Worm (Caenorhabditis elegans) whole organism, young adult: ENCODE measurements around the gene mltn-11.

Experiments
- B0019.2 ChIP-seq: fragments of 200-800 bp; sonication (Bioruptor generic); conservative IDR thresholded peaks from 2 replicates; pipeline ENCODE4 v1.3.6; 2022; ENCODE audit warnings: missing genetic modification reagents, missing genetic modification characterization, missing compliant biosample characterization
- B0261.1 ChIP-seq: sonication (generic microtip); optimal IDR thresholded peaks from 2 replicates; lab custom pipeline; 2016; ENCODE audit warnings: mild to moderate bottlenecking, missing genetic modification characterization, moderate library complexity, missing compliant biosample characterization
- B0336.3 ChIP-seq: fragments of 200-800 bp; sonication (Bioruptor generic); IDR thresholded peaks from 2 replicates; pipeline ENCODE4 v1.3.6; 2022; ENCODE audit warnings: missing genetic modification characterization, missing compliant biosample characterization
- D2030.7 ChIP-seq: fragments of 200-800 bp; sonication (Bioruptor generic); IDR thresholded peaks from 2 replicates; pipeline ENCODE4 v1.3.6; 2022; ENCODE audit warnings: missing genetic modification reagents, missing genetic modification characterization, missing compliant biosample characterization
- F22D6.2 ChIP-seq: sonication (generic microtip); optimal IDR thresholded peaks from 2 replicates; lab custom pipeline; 2016; ENCODE audit warnings: mild to moderate bottlenecking, missing genetic modification characterization, missing compliant biosample characterization
- F52B5.7 ChIP-seq: sonication (generic microtip); optimal IDR thresholded peaks from 2 replicates; lab custom pipeline; 2016; ENCODE audit warnings: mild to moderate bottlenecking, missing genetic modification characterization, missing compliant biosample characterization
- F55B11.4 ChIP-seq: sonication (generic microtip); optimal IDR thresholded peaks from 2 replicates; lab custom pipeline; 2016; ENCODE audit warnings: missing compliant biosample characterization, missing genetic modification characterization, borderline replicate concordance; ENCODE audit not compliant: insufficient read depth
- F57A8.1 ChIP-seq: fragments of 200-800 bp; sonication (Bioruptor generic); optimal IDR thresholded peaks from 2 replicates; lab custom pipeline; 2018; ENCODE audit warnings: mild to moderate bottlenecking, missing genetic modification characterization, moderate library complexity, missing compliant biosample characterization
- F57C9.4 ChIP-seq: sonication (generic microtip); optimal IDR thresholded peaks from 2 replicates; lab custom pipeline; 2017; ENCODE audit warnings: mild to moderate bottlenecking, missing genetic modification characterization, missing compliant biosample characterization
- K12H6.12 ChIP-seq: fragments of 200-800 bp; sonication (Bioruptor generic); optimal IDR thresholded peaks from 2 replicates; lab custom pipeline; 2018; ENCODE audit warnings: mild to moderate bottlenecking, missing genetic modification characterization, missing compliant biosample characterization
- Y53G8AR.9 ChIP-seq: fragments of 200-800 bp; sonication (Bioruptor generic); conservative IDR thresholded peaks from 2 replicates; pipeline ENCODE4 v1.3.6; 2022; ENCODE audit warnings: missing genetic modification reagents, missing genetic modification characterization, missing compliant biosample characterization
- Y67H2A.10 ChIP-seq: fragments of 200-800 bp; sonication (Bioruptor generic); conservative IDR thresholded peaks from 2 replicates; pipeline ENCODE4 v1.3.6; 2022; ENCODE audit warnings: missing genetic modification reagents, missing genetic modification characterization, missing compliant biosample characterization
- Y95B8A.8 ChIP-seq: fragments of 200-800 bp; sonication (Bioruptor generic); IDR thresholded peaks from 2 replicates; pipeline ENCODE4 v1.3.6; 2022; ENCODE audit warnings: missing genetic modification reagents, missing genetic modification characterization, missing compliant biosample characterization
- aptf-3 ChIP-seq: fragments of 200-800 bp; sonication (Bioruptor generic); IDR thresholded peaks from 2 replicates; pipeline ENCODE4 v1.3.6; 2022; ENCODE audit warnings: missing genetic modification characterization, missing compliant biosample characterization
- athp-1 ChIP-seq: sonication (generic microtip); optimal IDR thresholded peaks from 2 replicates; lab custom pipeline; 2017; ENCODE audit warnings: mild to moderate bottlenecking, missing genetic modification characterization, missing compliant biosample characterization
- attf-3 ChIP-seq: fragments of 200-800 bp; sonication (Bioruptor generic); conservative IDR thresholded peaks from 2 replicates; pipeline ENCODE4 v1.3.6; 2022; ENCODE audit warnings: missing genetic modification reagents, missing genetic modification characterization, missing compliant biosample characterization
- bed-1 ChIP-seq: fragments of 200-800 bp; sonication (Bioruptor generic); IDR thresholded peaks from 2 replicates; pipeline ENCODE4 v1.3.6; 2022; ENCODE audit warnings: missing genetic modification reagents, missing genetic modification characterization, missing compliant biosample characterization
- cebp-1 ChIP-seq, 2 experiments: fragments of 200-800 bp in 1 of 2; sonication (Bioruptor generic) in 1 of 2; sonication (generic microtip) in 1 of 2; IDR thresholded peaks in 1 of 2; optimal IDR thresholded peaks in 1 of 2; 2 replicates each; pipeline versions ENCODE4 v1.3.6 to Lab custom; 2017 to 2022; ENCODE audit warnings: missing compliant biosample characterization in 2 of 2, missing genetic modification characterization in 2 of 2, mild to moderate bottlenecking in 1 of 2, missing genetic modification reagents in 1 of 2, moderate library complexity in 1 of 2
- ceh-100 ChIP-seq: fragments of 200-800 bp; sonication (Bioruptor generic); IDR thresholded peaks from 2 replicates; pipeline ENCODE4 v1.3.6; 2022; ENCODE audit warnings: missing genetic modification reagents, missing genetic modification characterization, missing compliant biosample characterization
- ceh-58 ChIP-seq: fragments of 200-800 bp; sonication (Bioruptor generic); IDR thresholded peaks from 2 replicates; pipeline ENCODE4 v1.3.6; 2022; ENCODE audit warnings: missing genetic modification characterization, missing compliant biosample characterization
- ceh-91 ChIP-seq: fragments of 200-800 bp; sonication (Bioruptor generic); IDR thresholded peaks from 2 replicates; pipeline ENCODE4 v1.3.6; 2022; ENCODE audit warnings: missing genetic modification reagents, missing genetic modification characterization, missing compliant biosample characterization
- dpl-1 ChIP-seq: fragments of 150-350 bp; optimal IDR thresholded peaks from 2 replicates; lab custom pipeline; 2014; ENCODE audit warnings: missing biosample characterization, missing genetic modification reagents, missing genetic modification characterization
- egl-44 ChIP-seq: fragments of 200-800 bp; sonication (Bioruptor generic); IDR thresholded peaks from 2 replicates; pipeline ENCODE4 v1.3.6; 2022; ENCODE audit warnings: missing genetic modification reagents, missing genetic modification characterization, missing compliant biosample characterization
- egrh-3 ChIP-seq: fragments of 200-800 bp; sonication (Bioruptor generic); IDR thresholded peaks from 2 replicates; pipeline ENCODE4 v1.3.6; 2022; ENCODE audit warnings: missing genetic modification reagents, missing genetic modification characterization, missing compliant biosample characterization
- ekl-4 ChIP-seq: fragments of 200-800 bp; sonication (Bioruptor generic); IDR thresholded peaks from 2 replicates; pipeline ENCODE4 v1.3.6; 2022; ENCODE audit warnings: missing genetic modification reagents, missing genetic modification characterization, missing compliant biosample characterization
- fkh-3 ChIP-seq: sonication (generic microtip); optimal IDR thresholded peaks from 2 replicates; lab custom pipeline; 2016; ENCODE audit warnings: mild to moderate bottlenecking, missing genetic modification characterization, missing compliant biosample characterization
- him-1 ChIP-seq: sonication (generic microtip); optimal IDR thresholded peaks from 2 replicates; lab custom pipeline; 2016; ENCODE audit warnings: missing genotype, missing genetic modification reagents, missing genetic modification characterization, missing compliant biosample characterization
- hmg-1.2 ChIP-seq: fragments of 200-800 bp; sonication (Bioruptor generic); IDR thresholded peaks from 2 replicates; pipeline ENCODE4 v1.3.6; 2022; ENCODE audit warnings: missing genetic modification reagents, missing genetic modification characterization, missing compliant biosample characterization
- hmg-20 ChIP-seq: fragments of 200-800 bp; sonication (Bioruptor generic); IDR thresholded peaks from 2 replicates; pipeline ENCODE4 v1.3.6; 2022; ENCODE audit warnings: missing genetic modification reagents, missing genetic modification characterization, missing compliant biosample characterization
- lag-1 ChIP-seq: fragments of 200-800 bp; sonication (Bioruptor generic); IDR thresholded peaks from 2 replicates; pipeline ENCODE4 v1.3.6; 2022; ENCODE audit warnings: missing genetic modification reagents, missing genetic modification characterization, missing compliant biosample characterization
- lin-54 ChIP-seq: fragments of 200-800 bp; sonication (Bioruptor generic); optimal IDR thresholded peaks from 2 replicates; lab custom pipeline; 2018; ENCODE audit warnings: mild to moderate bottlenecking, missing genetic modification characterization, missing compliant biosample characterization
- mcd-1 ChIP-seq: fragments of 200-800 bp; sonication (Bioruptor generic); IDR thresholded peaks from 2 replicates; pipeline ENCODE4 v1.3.6; 2022; ENCODE audit warnings: missing genetic modification reagents, missing genetic modification characterization, missing compliant biosample characterization
- mxl-1 ChIP-seq: sonication (generic microtip); optimal IDR thresholded peaks from 2 replicates; lab custom pipeline; 2016; ENCODE audit warnings: missing genetic modification characterization, missing compliant biosample characterization
- nhr-80 ChIP-seq: sonication (generic microtip); optimal IDR thresholded peaks from 2 replicates; lab custom pipeline; 2016; ENCODE audit warnings: missing genetic modification characterization, missing compliant biosample characterization
- nhr-90 ChIP-seq: sonication (generic microtip); optimal IDR thresholded peaks from 2 replicates; lab custom pipeline; 2016; ENCODE audit warnings: missing genotype, mild to moderate bottlenecking, missing genetic modification characterization, missing compliant biosample characterization
- pbrm-1 ChIP-seq: fragments of 200-800 bp; sonication (Bioruptor generic); IDR thresholded peaks from 2 replicates; pipeline ENCODE4 v1.3.6; 2022; ENCODE audit warnings: missing genetic modification reagents, missing genetic modification characterization, missing compliant biosample characterization
- pha-4 ChIP-seq: fragments of 150-350 bp; sonication (generic microtip); optimal IDR thresholded peaks from 2 replicates; lab custom pipeline; 2014; ENCODE audit warnings: missing biosample characterization, missing genetic modification reagents, missing genetic modification characterization
- rcor-1 ChIP-seq: fragments of 200-800 bp; sonication (Bioruptor generic); IDR thresholded peaks from 2 replicates; pipeline ENCODE4 v1.3.6; 2022; ENCODE audit warnings: missing genetic modification reagents, missing genetic modification characterization, missing compliant biosample characterization
- sdz-38 ChIP-seq: sonication (generic microtip); optimal IDR thresholded peaks from 2 replicates; lab custom pipeline; 2016; ENCODE audit warnings: missing genotype, missing genetic modification characterization, missing compliant biosample characterization
- sea-2 ChIP-seq: fragments of 200-800 bp; sonication (Bioruptor generic); IDR thresholded peaks from 2 replicates; pipeline ENCODE4 v1.3.6; 2022; ENCODE audit warnings: missing genetic modification characterization, missing compliant biosample characterization
- somi-1 ChIP-seq: fragments of 200-800 bp; sonication (Bioruptor generic); optimal IDR thresholded peaks from 2 replicates; lab custom pipeline; 2018; ENCODE audit warnings: mild to moderate bottlenecking, missing genetic modification characterization, missing compliant biosample characterization
- sptf-2 ChIP-seq: fragments of 200-800 bp; sonication (Bioruptor generic); optimal IDR thresholded peaks from 2 replicates; lab custom pipeline; 2018; ENCODE audit warnings: mild to moderate bottlenecking, missing genetic modification characterization, missing compliant biosample characterization
- tlf-1 ChIP-seq: fragments of 200-800 bp; sonication (Bioruptor generic); optimal IDR thresholded peaks from 2 replicates; lab custom pipeline; 2018; ENCODE audit warnings: mild to moderate bottlenecking, missing genetic modification characterization, missing compliant biosample characterization
- unc-130 ChIP-seq: sonication (generic microtip); optimal IDR thresholded peaks from 2 replicates; lab custom pipeline; 2016; ENCODE audit warnings: missing genetic modification reagents, missing genetic modification characterization, missing compliant biosample characterization
- xnd-1 ChIP-seq: sonication (generic microtip); optimal IDR thresholded peaks from 2 replicates; lab custom pipeline; 2016; ENCODE audit warnings: missing genotype, missing genetic modification reagents, missing genetic modification characterization, missing compliant biosample characterization
- zfh-2 ChIP-seq: fragments of 200-800 bp; sonication (Bioruptor generic); conservative IDR thresholded peaks from 2 replicates; pipeline ENCODE4 v1.3.6; 2022; ENCODE audit warnings: missing genetic modification reagents, missing genetic modification characterization, missing compliant biosample characterization
- ztf-28 ChIP-seq: fragments of 200-800 bp; sonication (Bioruptor generic); IDR thresholded peaks from 2 replicates; pipeline ENCODE4 v1.3.6; 2022; ENCODE audit warnings: missing genetic modification reagents, missing genetic modification characterization, missing compliant biosample characterization
- ztf-3 ChIP-seq: fragments of 200-800 bp; sonication (Bioruptor generic); optimal IDR thresholded peaks from 2 replicates; lab custom pipeline; 2018; ENCODE audit warnings: mild to moderate bottlenecking, missing genetic modification characterization, missing compliant biosample characterization

The mltn-11 gene

DNA sequence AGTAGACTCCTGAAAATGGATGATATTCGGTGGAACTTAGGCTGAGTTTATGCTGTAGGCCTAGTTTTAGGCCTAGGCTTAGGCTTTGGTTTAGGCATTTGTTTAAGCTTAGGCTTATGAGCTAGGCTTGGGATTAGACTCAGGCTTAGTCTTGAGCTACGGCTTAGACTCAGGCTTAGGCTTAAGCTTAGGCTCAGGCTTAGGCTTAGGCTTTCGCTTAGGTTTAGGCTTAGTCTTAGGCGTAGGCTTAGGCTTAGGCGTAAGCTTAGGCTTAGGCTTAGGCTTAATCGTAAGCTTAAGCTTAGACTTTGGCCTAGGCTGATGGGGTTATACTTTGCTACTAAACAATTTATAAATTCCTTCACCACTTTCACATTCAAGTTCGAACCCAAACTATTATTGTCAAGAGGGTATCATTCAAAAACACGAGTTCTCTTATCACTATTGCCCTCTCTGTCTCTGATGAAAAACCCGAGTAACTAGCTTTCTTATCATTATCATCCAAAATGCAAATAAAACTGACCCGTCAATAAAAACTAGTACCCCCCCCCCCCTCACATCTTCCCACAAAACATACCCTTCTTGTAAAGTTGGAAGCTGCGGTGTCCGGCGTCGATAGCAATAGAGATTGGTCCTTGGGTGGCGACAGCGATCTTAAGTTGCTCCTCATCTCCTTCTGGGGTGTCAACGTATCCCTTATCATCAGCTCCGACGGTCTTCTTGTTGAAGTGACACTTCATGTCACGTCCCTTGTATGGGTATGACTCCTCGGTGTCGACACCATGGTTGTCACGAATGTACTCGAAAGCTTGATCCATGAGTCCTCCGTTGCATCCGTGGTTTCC, 42.8 kb upstream of the mltn-11 start (continued):
- TF ChIP-seq F57A8.1 (GFP tag; lab: Kevin White, UChicago) = no peak
- no peak for TF ChIP-seq rcor-1
- TF ChIP-seq ceh-58 = peak; percentile 1; the same call in 1 of the 2 replicates
- no peak for TF ChIP-seq xnd-1 (tag; lab: Kevin White, UChicago)
- TF ChIP-seq somi-1 (GFP tag; lab: Kevin White, UChicago) = no peak
- peak; percentile 53 for TF ChIP-seq pha-4 (tag; lab: Kevin White, UChicago)
- TF ChIP-seq Y95B8A.8 = no peak
- TF ChIP-seq ztf-28 (GFP tag; lab: Robert Waterston, UW) = no peak
- no peak for TF ChIP-seq egl-44 (GFP tag; lab: Robert Waterston, UW)
- TF ChIP-seq B0019.2 = no peak
- TF ChIP-seq fkh-3 (tag; lab: Kevin White, UChicago) = no peak
- TF ChIP-seq F22D6.2 (tag; lab: Kevin White, UChicago) = no peak
- no peak for TF ChIP-seq lin-54 (GFP tag; lab: Kevin White, UChicago)
- TF ChIP-seq athp-1 (tag; lab: Kevin White, UChicago) = no peak
- TF ChIP-seq bed-1 (GFP tag; lab: Robert Waterston, UW) = no peak
- peak; percentile 14 for TF ChIP-seq ztf-3
- no peak for TF ChIP-seq unc-130 (GFP tag; lab: Kevin White, UChicago)
- TF ChIP-seq nhr-80 = peak; percentile 0
- TF ChIP-seq cebp-1 (GFP tag; IDR thresholded peaks at IDR 0.05; lab: Robert Waterston, UW) = no peak
- peak; percentile 13 for TF ChIP-seq cebp-1 (tag; optimal IDR thresholded peaks at IDR 0.05; lab: Kevin White, UChicago)
- no peak for TF ChIP-seq him-1 (tag; lab: Kevin White, UChicago)
- no peak for TF ChIP-seq dpl-1 (GFP tag; lab: Kevin White, UChicago)
- TF ChIP-seq K12H6.12 (tag; lab: Kevin White, UChicago) = no peak
- 0 out of 2 replicates have a peak, but pooled peaks have one; percentile 8 for TF ChIP-seq hmg-1.2
- 0 out of 2 replicates have a peak, but pooled peaks have one; percentile 12 for TF ChIP-seq hmg-20 (GFP tag; lab: Robert Waterston, UW)
- no peak for TF ChIP-seq ceh-100
- no peak for TF ChIP-seq attf-3
- TF ChIP-seq aptf-3 = no peak
- no peak for TF ChIP-seq Y67H2A.10 (GFP tag; lab: Robert Waterston, UW)
- no peak for TF ChIP-seq F57C9.4 (tag; lab: Kevin White, UChicago)
- TF ChIP-seq lag-1 = no peak
- no peak for TF ChIP-seq ceh-91 (GFP tag; lab: Robert Waterston, UW)
- TF ChIP-seq nhr-90 = no peak
- no peak for TF ChIP-seq mxl-1 (tag; lab: Kevin White, UChicago)
- no peak for TF ChIP-seq sptf-2
- TF ChIP-seq tlf-1 = no peak
- no peak for TF ChIP-seq sea-2
- 0 out of 2 replicates have a peak, but pooled peaks have one; percentile 58 for TF ChIP-seq Y53G8AR.9 (GFP tag; lab: Robert Waterston, UW)
- TF ChIP-seq F55B11.4 (tag; lab: Kevin White, UChicago) = no peak
- no peak for TF ChIP-seq egrh-3 (GFP tag; lab: Robert Waterston, UW)
- 0 out of 2 replicates have a peak, but pooled peaks have one; percentile 8 for TF ChIP-seq pbrm-1
- peak; percentile 40 for TF ChIP-seq F52B5.7
- no peak for TF ChIP-seq mcd-1
- TF ChIP-seq B0261.1 = no peak
- no peak for TF ChIP-seq zfh-2 (GFP tag; lab: Robert Waterston, UW)
- TF ChIP-seq sdz-38 (tag; lab: Kevin White, UChicago) = no peak
- no peak for TF ChIP-seq ekl-4 (GFP tag; lab: Robert Waterston, UW)
- 0 out of 2 replicates have a peak, but pooled peaks have one; percentile 1 for TF ChIP-seq B0336.3 (GFP tag; lab: Robert Waterston, UW)
- TF ChIP-seq D2030.7 (GFP tag; lab: Robert Waterston, UW) = no peak
